Worm (Caenorhabditis elegans) whole organism, midembryonic: Measurements from ENCODE around the gene fbxa-99.

Source experiments
- T22C8.4 ChIP-seq: fragments of 200-800 bp; sonication (Bioruptor generic); IDR thresholded peaks from 2 replicates; pipeline ENCODE4 v1.3.6; 2022; ENCODE audit warnings: missing genetic modification characterization, missing compliant biosample characterization
- cog-1 ChIP-seq: sonication (generic microtip); optimal IDR thresholded peaks from 2 replicates; lab custom pipeline; 2016; ENCODE audit warnings: missing genetic modification characterization, missing compliant biosample characterization
- flt-1 ChIP-seq: fragments of 200-800 bp; sonication (Bioruptor generic); IDR thresholded peaks from 2 replicates; pipeline ENCODE4 v1.3.6; 2022; ENCODE audit warnings: missing genetic modification characterization, missing compliant biosample characterization
- klf-2 ChIP-seq: fragments of 200-800 bp; sonication (Bioruptor generic); conservative IDR thresholded peaks from 2 replicates; pipeline ENCODE4 v1.3.6; 2022; ENCODE audit warnings: missing genetic modification reagents, missing genetic modification characterization, missing compliant biosample characterization
- med-1 ChIP-seq: sonication (generic microtip); optimal IDR thresholded peaks from 2 replicates; lab custom pipeline; 2017; ENCODE audit warnings: missing genetic modification characterization, mild to moderate bottlenecking, missing compliant biosample characterization, antibody characterized with exemption, missing genetic modification reagents; ENCODE audit not compliant: insufficient read depth
- ref-1 ChIP-seq: fragments of 200-800 bp; sonication (Bioruptor generic); conservative IDR thresholded peaks from 2 replicates; pipeline ENCODE4 v1.3.6; 2022; ENCODE audit warnings: missing genetic modification reagents, missing genetic modification characterization, missing compliant biosample characterization
- tab-1 ChIP-seq: fragments of 200-800 bp; sonication (Bioruptor generic); IDR thresholded peaks from 2 replicates; pipeline ENCODE4 v1.3.6; 2022; ENCODE audit warnings: missing genetic modification characterization, missing compliant biosample characterization
- ztf-23 ChIP-seq: fragments of 200-800 bp; sonication (Bioruptor generic); IDR thresholded peaks from 2 replicates; pipeline ENCODE4 v1.3.6; 2022; ENCODE audit warnings: missing genetic modification reagents, missing genetic modification characterization, missing compliant biosample characterization
- ztf-29 ChIP-seq: fragments of 200-800 bp; sonication (Bioruptor generic); IDR thresholded peaks from 2 replicates; pipeline ENCODE4 v1.3.6; 2022; ENCODE audit warnings: missing genetic modification reagents, missing genetic modification characterization, missing compliant biosample characterization

DNA sequence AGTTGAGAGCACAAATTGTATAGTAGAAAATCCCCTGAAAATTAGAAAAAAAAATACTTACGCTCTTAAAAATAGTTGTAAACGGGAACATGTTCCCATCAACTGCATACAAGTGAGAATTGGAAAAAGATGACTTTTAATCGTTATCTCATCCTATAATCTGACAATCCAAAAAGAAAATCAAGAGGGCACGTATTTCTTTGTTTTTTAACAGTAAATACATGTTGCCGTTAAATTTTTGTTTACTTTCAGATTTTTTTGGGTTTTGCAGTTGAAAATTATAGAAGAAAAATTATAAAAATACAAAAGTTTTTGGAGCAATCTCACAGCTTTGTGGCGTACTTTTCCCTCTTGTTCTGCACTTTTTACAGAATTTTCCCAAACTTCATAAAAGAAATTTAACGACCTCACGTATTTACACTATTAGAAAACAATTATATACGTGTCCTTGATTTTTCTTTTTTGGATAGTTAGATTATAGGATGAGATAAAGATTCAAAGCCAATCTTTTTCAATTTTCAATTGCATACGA, 14.1 kb upstream of the fbxa-99 start, which contains the start of the genes C06C6.9 and C06C6.8:
- TF ChIP-seq med-1 (GFP tag; lab: Kevin White, UChicago) (no peak), tab-1 (no peak), ref-1 (GFP tag; lab: Robert Waterston, UW) (no peak), cog-1 (tag; lab: Kevin White, UChicago) (no peak), klf-2 (no peak), ztf-29 (GFP tag; lab: Robert Waterston, UW) (no peak), flt-1 (GFP tag; lab: Robert Waterston, UW) (no peak), ztf-23 (GFP tag; lab: Robert Waterston, UW) (no peak), T22C8.4 (GFP tag; lab: Robert Waterston, UW) (no peak)
